Fruit fly (Drosophila melanogaster): ENCODE data around the gene alt.

DNA sequence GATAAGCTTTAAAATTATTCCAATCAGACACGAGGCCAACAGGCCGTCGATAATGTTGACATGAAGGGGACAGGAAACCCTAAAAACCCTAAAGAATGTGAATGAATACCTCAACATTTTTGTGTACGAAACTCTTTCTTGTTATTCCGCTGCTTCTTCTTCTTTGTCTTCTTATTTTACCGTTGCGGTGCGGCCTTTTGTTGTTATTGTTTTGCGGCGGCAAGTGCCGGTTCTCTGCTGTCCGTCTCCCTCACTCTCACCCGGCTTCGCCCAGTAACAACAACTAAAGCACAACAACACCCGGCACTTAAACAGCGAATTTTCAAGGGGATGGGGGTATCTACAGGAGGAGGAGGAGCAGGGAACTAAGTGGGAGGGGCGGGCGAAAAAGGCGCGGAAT lies 32.1 kb upstream of the alt start:
- TF ChIP-seq Sin3A (optimal IDR thresholded peaks at IDR 0.05) (no peak), insv (optimal IDR thresholded peaks at IDR 0.05) (no peak), psq (optimal IDR thresholded peaks at IDR 0.05) (no peak)

All from Kc167 (cell line).